Worm (Caenorhabditis elegans) whole organism, late embryonic: ENCODE results near the gene ccar-1.

ENCODE experiments used
- ama-1 ChIP-seq: fragments of 150-350 bp; optimal IDR thresholded peaks from 2 replicates; lab custom pipeline; 2014
- elt-4 ChIP-seq: sonication (generic microtip); optimal IDR thresholded peaks from 2 replicates; lab custom pipeline; 2016; ENCODE audit warnings: missing genetic modification characterization, missing compliant biosample characterization
- rnt-1 ChIP-seq: sonication (generic microtip); optimal IDR thresholded peaks from 2 replicates; lab custom pipeline; 2016; ENCODE audit warnings: missing genetic modification characterization, missing compliant biosample characterization

ce11 chrIV:14115045-14115444 is 43.7 kb downstream of the ccar-1 start:
- TF ChIP-seq rnt-1 (tag; lab: Kevin White, UChicago) (no peak), ama-1 (lab: Kevin White, UChicago) (no peak), elt-4 (tag; lab: Kevin White, UChicago) (no peak)
